Fruit fly (Drosophila melanogaster): ENCODE measurements around the gene SA1.
A peak's percentile ranks its signal among the peaks of the same experiment; 100 is the strongest.

The SA1 gene

dm6 chr2L:6918517-6919202 lies 31.6 kb upstream of the SA1 start, which contains the start of gene nop5 (continued):
- no peak for TF ChIP-seq CG1792 (GFP tag; optimal IDR thresholded peaks at IDR 0.05)
- peak; percentile 69 for TF ChIP-seq CG10267 (tag; optimal IDR thresholded peaks at IDR 0.05)
- TF ChIP-seq CG9727 (GFP tag; optimal IDR thresholded peaks at IDR 0.05) = peak; percentile 81
- TF ChIP-seq Ets97D (GFP tag; optimal IDR thresholded peaks at IDR 0.05) = peak; percentile 34
- no peak for TF ChIP-seq vfl (GFP tag; optimal IDR thresholded peaks at IDR 0.05)
- TF ChIP-seq Mad (GFP tag; optimal IDR thresholded peaks at IDR 0.05) = peak; percentile 10
- TF ChIP-seq chn (GFP tag; optimal IDR thresholded peaks at IDR 0.05) = no peak
- TF ChIP-seq cato (GFP tag; optimal IDR thresholded peaks at IDR 0.05; ENCODE audit: borderline replicate concordance) = no peak
- no peak for TF ChIP-seq pb (GFP tag; optimal IDR thresholded peaks at IDR 0.05)
- TF ChIP-seq CG6854 (GFP tag; optimal IDR thresholded peaks at IDR 0.05) = peak; percentile 70
- peak; percentile 35 for TF ChIP-seq CG10654 (GFP tag; optimal IDR thresholded peaks at IDR 0.05)
- no peak for TF ChIP-seq ro (GFP tag; IDR thresholded peaks at IDR 0.05)
- no peak for TF ChIP-seq MTF-1 (GFP tag; optimal IDR thresholded peaks at IDR 0.05; ENCODE audit: borderline replicate concordance)
- no peak for TF ChIP-seq Dip2 (GFP tag; IDR thresholded peaks at IDR 0.05)
- peak; percentile 19 for TF ChIP-seq CG8290 (GFP tag; optimal IDR thresholded peaks at IDR 0.05)
- TF ChIP-seq CG8290 (tag; optimal IDR thresholded peaks at IDR 0.05) = no peak
- no peak for TF ChIP-seq CG14965 (GFP tag; optimal IDR thresholded peaks at IDR 0.05; ENCODE audit: borderline replicate concordance)
- no peak for TF ChIP-seq Ravus (GFP tag; IDR thresholded peaks at IDR 0.05)
- no peak for TF ChIP-seq ham (GFP tag; IDR thresholded peaks at IDR 0.05)
- no peak for TF ChIP-seq Sry-δ (GFP tag; optimal IDR thresholded peaks at IDR 0.05)
- peak; percentile 57 for TF ChIP-seq BtbVII (GFP tag; optimal IDR thresholded peaks at IDR 0.05)
- no peak for TF ChIP-seq CG12744 (GFP tag; optimal IDR thresholded peaks at IDR 0.05)
- peak; percentile 27 for TF ChIP-seq CG15514 (GFP tag; optimal IDR thresholded peaks at IDR 0.05)
- TF ChIP-seq CG3726 (GFP tag; IDR thresholded peaks at IDR 0.05) = no peak
- peak; percentile 38 for TF ChIP-seq Six4 (GFP tag; optimal IDR thresholded peaks at IDR 0.05)
- TF ChIP-seq ase (GFP tag; IDR thresholded peaks at IDR 0.05) = no peak
- TF ChIP-seq Bdp1 (GFP tag; optimal IDR thresholded peaks at IDR 0.05) = no peak
- peak; percentile 60 for TF ChIP-seq CG18599 (GFP tag; optimal IDR thresholded peaks at IDR 0.05)
- TF ChIP-seq CG8478 (optimal IDR thresholded peaks at IDR 0.05) = no peak
- peak; percentile 4 to 40 for TF ChIP-seq dpn (GFP tag; optimal IDR thresholded peaks at IDR 0.05)
- TF ChIP-seq Bteb2 (GFP tag; optimal IDR thresholded peaks at IDR 0.05) = no peak
- no peak for TF ChIP-seq Bgb (GFP tag; IDR thresholded peaks at IDR 0.05; ENCODE audit: partially characterized antibody)
- no peak for TF ChIP-seq gcm (GFP tag; optimal IDR thresholded peaks at IDR 0.05)
- TF ChIP-seq grau (tag; optimal IDR thresholded peaks at IDR 0.05) = peak; percentile 80
- TF ChIP-seq Sox100B (GFP tag; optimal IDR thresholded peaks at IDR 0.05) = no peak
- peak; percentile 28; the same call in 1 of the 3 replicates for TF ChIP-seq HLH4C (GFP tag; IDR thresholded peaks at IDR 0.05; ENCODE audit: partially characterized antibody)
- TF ChIP-seq CG1603 (tag; optimal IDR thresholded peaks at IDR 0.05) = peak; percentile 49
- TF ChIP-seq wor (GFP tag; IDR thresholded peaks at IDR 0.05) = no peak
- peak; percentile 33 for TF ChIP-seq kah (GFP tag; optimal IDR thresholded peaks at IDR 0.05)
- TF ChIP-seq CG10979 (tag; optimal IDR thresholded peaks at IDR 0.05) = peak; percentile 65
- TF ChIP-seq trem (tag; optimal IDR thresholded peaks at IDR 0.05) = peak; percentile 36
- peak in 1 of 2 experiments; percentile 67 for TF ChIP-seq Eip74EF (GFP tag; optimal IDR thresholded peaks at IDR 0.05)
- TF ChIP-seq CG33213 (GFP tag; optimal IDR thresholded peaks at IDR 0.05) = no peak
- no peak for TF ChIP-seq GATAe (GFP tag; conservative IDR thresholded peaks at IDR 0.05)
- no peak for TF ChIP-seq CrebB (tag; optimal IDR thresholded peaks at IDR 0.05)
- peak; percentile 5 for TF ChIP-seq sens (GFP tag)
- TF ChIP-seq toy (GFP tag; IDR thresholded peaks at IDR 0.05) = no peak
- no peak for TF ChIP-seq pum (GFP tag; optimal IDR thresholded peaks at IDR 0.05)
- peak; percentile 42 for TF ChIP-seq CG6683 (GFP tag; optimal IDR thresholded peaks at IDR 0.05)
- TF ChIP-seq tgo (GFP tag; IDR thresholded peaks at IDR 0.05) = no peak; the same call in 2 of the 3 replicates
- no peak for TF ChIP-seq br (optimal IDR thresholded peaks at IDR 0.05)

Measured in whole organism, embryonic.